Worm (Caenorhabditis elegans): ENCODE data around the gene col-122.

The col-122 gene

ce11 chrIV:9524849-9525460 is 38.2 kb upstream of the col-122 start, which contains the start of gene ndua-5 (continued):
- no peak for TF ChIP-seq unc-130 (GFP tag; optimal IDR thresholded peaks at IDR 0.05)
- no peak for TF ChIP-seq daf-16 (GFP tag; optimal IDR thresholded peaks at IDR 0.05)
- peak; percentile 40 for TF ChIP-seq daf-16 (tag; optimal IDR thresholded peaks at IDR 0.05)
- TF ChIP-seq lsy-2 (tag; optimal IDR thresholded peaks at IDR 0.05) = peak in 1 of 2 experiments; percentile 62
- TF ChIP-seq unc-62 (GFP tag; optimal IDR thresholded peaks at IDR 0.05 in 1 of 2) = no peak
- TF ChIP-seq unc-62 (tag; optimal IDR thresholded peaks at IDR 0.05) = no peak
- no peak for TF ChIP-seq dmd-9 (GFP tag; IDR thresholded peaks at IDR 0.05)

ce11 chrIV:9525682-9526416 is 37.3 kb upstream of the col-122 start, which contains the start of gene elo-1:
Gene elo-1 (plus strand): TSS chrIV:9526366.
- TF ChIP-seq nhr-237 (tag; optimal IDR thresholded peaks at IDR 0.05) (no peak), cey-2 (tag; optimal IDR thresholded peaks at IDR 0.05; ENCODE audit: borderline replicate concordance, insufficient read depth) (no peak), ceh-32 (tag; optimal IDR thresholded peaks at IDR 0.05; ENCODE audit: poor library complexity) (no peak), Y5F2A.4 (GFP tag; optimal IDR thresholded peaks at IDR 0.05) (no peak), nhr-10 (tag; optimal IDR thresholded peaks at IDR 0.05) (no peak), T20F7.1 (GFP tag; optimal IDR thresholded peaks at IDR 0.05) (peak; percentile 72), ces-1 (GFP tag; optimal IDR thresholded peaks at IDR 0.05) (no peak), zag-1 (tag; optimal IDR thresholded peaks at IDR 0.05) (no peak), mxl-3 (GFP tag; optimal IDR thresholded peaks at IDR 0.05) (peak; percentile 24), set-16 (GFP tag; IDR thresholded peaks at IDR 0.05) (no peak), lin-29 (GFP tag; IDR thresholded peaks at IDR 0.05) (no peak), ZK546.5 (tag; optimal IDR thresholded peaks at IDR 0.05) (no peak), nhr-77 (tag; optimal IDR thresholded peaks at IDR 0.05) (peak; percentile 53), zfp-3 (GFP tag; conservative IDR thresholded peaks at IDR 0.05) (0 out of 2 replicates have a peak, but pooled peaks have one; percentile 30), mdl-1 (tag; optimal IDR thresholded peaks at IDR 0.05) (peak in 1 of 2 experiments; percentile 38), hif-1 (tag; optimal IDR thresholded peaks at IDR 0.05) (no peak), lsy-2 (tag; optimal IDR thresholded peaks at IDR 0.05) (peak in 1 of 2 experiments; percentile 23), F10B5.3 (tag; optimal IDR thresholded peaks at IDR 0.05) (no peak), aha-1 (tag) (no peak), nhr-6 (tag; optimal IDR thresholded peaks at IDR 0.05) (no peak), sdz-12 (GFP tag; optimal IDR thresholded peaks at IDR 0.05) (no peak), dmd-6 (GFP tag; IDR thresholded peaks at IDR 0.05) (peak; percentile 82), vab-7 (GFP tag; IDR thresholded peaks at IDR 0.05) (no peak), T26A8.4 (GFP tag; IDR thresholded peaks at IDR 0.05) (no peak), saeg-2 (GFP tag; IDR thresholded peaks at IDR 0.05) (0 out of 2 replicates have a peak, but pooled peaks have one; percentile 43), lir-3 (tag; optimal IDR thresholded peaks at IDR 0.05) (no peak), arid-1 (GFP tag; conservative IDR thresholded peaks at IDR 0.05) (no peak), nhr-42 (GFP tag; IDR thresholded peaks at IDR 0.05) (no peak), lin-15B (tag; optimal IDR thresholded peaks at IDR 0.05) (no peak), ceh-28 (tag; optimal IDR thresholded peaks at IDR 0.05) (no peak), ZK337.2 (GFP tag; IDR thresholded peaks at IDR 0.05) (no peak), lin-13 (GFP tag; optimal IDR thresholded peaks at IDR 0.05) (no peak), lin-1 (GFP tag; IDR thresholded peaks at IDR 0.05) (no peak), rbr-2 (tag; optimal IDR thresholded peaks at IDR 0.05) (no peak), fos-1 (tag; optimal IDR thresholded peaks at IDR 0.05) (no peak), nhr-76 (tag; optimal IDR thresholded peaks at IDR 0.05) (no peak), jun-1 (tag; optimal IDR thresholded peaks at IDR 0.05) (no peak), php-3 (GFP tag; IDR thresholded peaks at IDR 0.05) (peak; percentile 77; the same call in 1 of the 2 replicates), daf-12 (tag; optimal IDR thresholded peaks at IDR 0.05) (no peak), hmg-1.1 (GFP tag; IDR thresholded peaks at IDR 0.05) (0 out of 2 replicates have a peak, but pooled peaks have one; percentile 42), zip-2 (tag; optimal IDR thresholded peaks at IDR 0.05) (no peak), Y75B8A.6 (GFP tag; IDR thresholded peaks at IDR 0.05) (no peak)

Data from whole organism, L4 larva.